Worm (Caenorhabditis elegans): ENCODE results near the gene slc-25A18.1.
A peak's percentile ranks its signal among the peaks of the same experiment; 100 is the strongest.

slc-25A18.1 gene

DNA sequence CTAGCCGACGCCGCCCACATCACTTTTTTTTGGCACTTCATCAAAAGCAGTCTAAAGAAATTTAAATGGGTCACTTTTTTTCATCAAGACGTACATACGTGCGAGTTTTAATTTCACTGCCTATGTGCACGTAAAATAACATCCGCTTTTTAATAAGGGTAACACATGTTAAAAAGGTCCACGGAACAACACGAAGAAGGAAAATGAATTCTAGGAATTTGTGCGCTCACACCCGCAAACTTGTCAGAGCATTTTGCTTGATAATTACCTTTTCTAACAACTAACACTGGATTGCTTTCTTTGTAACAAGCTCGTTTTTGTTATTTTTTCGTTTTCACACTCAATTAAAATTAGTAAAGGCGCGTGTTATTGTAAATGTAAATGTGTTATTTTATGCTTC is 5.0 kb upstream of the slc-25A18.1 start:
- TF ChIP-seq nhr-12 (tag; optimal IDR thresholded peaks at IDR 0.05) (no peak), ztf-4 (tag; optimal IDR thresholded peaks at IDR 0.05) (no peak), zag-1 (tag; optimal IDR thresholded peaks at IDR 0.05) (no peak), lsy-12 (tag; optimal IDR thresholded peaks at IDR 0.05) (no peak), fkh-10 (GFP tag; optimal IDR thresholded peaks at IDR 0.05) (no peak), aly-2 (tag; optimal IDR thresholded peaks at IDR 0.05) (no peak), tbx-2 (tag; optimal IDR thresholded peaks at IDR 0.05) (no peak), skn-1 (tag; optimal IDR thresholded peaks at IDR 0.05) (no peak), pqm-1 (tag; optimal IDR thresholded peaks at IDR 0.05) (no peak), nhr-43 (tag; optimal IDR thresholded peaks at IDR 0.05; ENCODE audit: poor library complexity, severe bottlenecking) (no peak), snpc-4 (tag; optimal IDR thresholded peaks at IDR 0.05) (no peak), nhr-67 (tag; optimal IDR thresholded peaks at IDR 0.05) (no peak), elt-1 (tag; optimal IDR thresholded peaks at IDR 0.05) (no peak), pha-4 (tag; optimal IDR thresholded peaks at IDR 0.05) (no peak), unc-39 (tag; optimal IDR thresholded peaks at IDR 0.05) (no peak), eor-1 (tag; optimal IDR thresholded peaks at IDR 0.05) (no peak), R02D3.7 (tag; optimal IDR thresholded peaks at IDR 0.05) (no peak), nhr-11 (tag; optimal IDR thresholded peaks at IDR 0.05) (no peak), egl-5 (tag; optimal IDR thresholded peaks at IDR 0.05) (no peak), nhr-23 (tag; optimal IDR thresholded peaks at IDR 0.05) (no peak)

DNA sequence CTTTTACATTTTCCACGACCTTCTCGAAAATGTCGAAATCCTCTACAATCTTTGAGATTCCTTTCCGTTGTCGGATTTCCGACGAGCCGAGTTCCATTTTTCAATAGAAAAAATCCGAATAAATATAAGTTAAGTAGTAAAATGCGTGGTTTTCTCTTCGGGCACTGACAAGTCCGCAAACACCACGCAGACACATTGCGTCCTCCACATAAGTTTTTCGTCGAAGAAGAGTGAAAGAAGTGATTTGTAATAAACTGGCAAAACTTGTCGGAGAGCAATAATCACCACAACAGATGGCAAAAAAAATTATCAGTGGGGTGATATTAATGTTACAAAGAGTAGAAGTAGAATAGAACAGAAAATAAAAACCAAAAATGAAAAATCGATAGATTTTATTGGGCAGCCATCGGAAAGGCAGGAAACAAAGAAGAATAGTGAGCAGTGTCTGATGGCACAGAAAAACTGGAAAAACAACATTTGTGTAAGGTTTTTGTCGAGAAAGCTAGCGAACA is 3.2 kb upstream of the slc-25A18.1 start, which contains the start of gene ergi-2:
Gene ergi-2 (minus strand): TSS at position 462 of the 512 bp plus-strand sequence.
- TF ChIP-seq hmg-11 (tag; optimal IDR thresholded peaks at IDR 0.05) (peak; percentile 16), nhr-28 (tag; optimal IDR thresholded peaks at IDR 0.05) (no peak), ceh-28 (tag; optimal IDR thresholded peaks at IDR 0.05) (no peak), pqm-1 (tag; optimal IDR thresholded peaks at IDR 0.05) (no peak), snpc-4 (tag; optimal IDR thresholded peaks at IDR 0.05) (peak; percentile 37), nhr-76 (tag; optimal IDR thresholded peaks at IDR 0.05) (no peak), eor-1 (tag; optimal IDR thresholded peaks at IDR 0.05) (no peak), nfya-1 (tag; optimal IDR thresholded peaks at IDR 0.05; ENCODE audit: insufficient read depth) (no peak), jun-1 (tag; optimal IDR thresholded peaks at IDR 0.05) (no peak), nhr-23 (tag; optimal IDR thresholded peaks at IDR 0.05) (no peak), egl-27 (tag; optimal IDR thresholded peaks at IDR 0.05) (no peak), pha-4 (tag; optimal IDR thresholded peaks at IDR 0.05) (no peak), ceh-9 (tag; optimal IDR thresholded peaks at IDR 0.05) (no peak), mml-1 (tag; optimal IDR thresholded peaks at IDR 0.05) (no peak), ceh-82 (tag; optimal IDR thresholded peaks at IDR 0.05) (no peak), egl-5 (tag; optimal IDR thresholded peaks at IDR 0.05) (peak; percentile 50), fkh-2 (tag; optimal IDR thresholded peaks at IDR 0.05) (no peak), elt-1 (tag; optimal IDR thresholded peaks at IDR 0.05) (no peak), elt-2 (tag; optimal IDR thresholded peaks at IDR 0.05) (peak; percentile 16)

- TF ChIP-seq elt-1 (tag; optimal IDR thresholded peaks at IDR 0.05) (no peak), nhr-12 (tag; optimal IDR thresholded peaks at IDR 0.05) (no peak), nhr-43 (tag; optimal IDR thresholded peaks at IDR 0.05; ENCODE audit: poor library complexity, severe bottlenecking) (no peak), nhr-23 (tag; optimal IDR thresholded peaks at IDR 0.05) (no peak), ztf-4 (tag; optimal IDR thresholded peaks at IDR 0.05) (no peak)
These were observed 4.6 kb downstream of the slc-25A18.1 start, which contains the start of gene cutl-3 for ce11 chrX:14999101-14999500. Gene cutl-3, minus strand, starts transcription at chrX:14999201.

DNA sequence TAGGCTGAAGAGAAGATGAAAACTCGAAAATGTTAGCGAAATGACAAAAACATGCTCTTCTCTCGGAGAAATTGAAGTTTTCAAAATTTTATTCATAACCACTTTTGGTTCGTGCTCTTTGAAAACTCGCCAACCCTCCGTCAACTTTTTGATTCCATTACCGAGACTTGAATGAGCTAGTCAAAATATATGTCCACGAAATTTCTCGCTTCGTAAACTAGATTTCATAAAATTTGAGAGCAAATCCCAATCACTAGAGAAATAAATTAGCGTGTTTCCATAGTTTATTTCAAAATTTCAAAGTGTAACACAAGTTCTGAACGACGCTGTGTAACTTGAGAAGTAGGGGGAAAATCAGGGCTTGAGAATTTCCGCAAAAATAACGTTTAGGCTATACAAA is 10.0 kb downstream of the slc-25A18.1 start:
- TF ChIP-seq fkh-10 (GFP tag; optimal IDR thresholded peaks at IDR 0.05) (no peak), ceh-82 (tag; optimal IDR thresholded peaks at IDR 0.05) (no peak)

- TF ChIP-seq hmg-11 (tag; optimal IDR thresholded peaks at IDR 0.05): no peak
- TF ChIP-seq nfya-1 (tag; optimal IDR thresholded peaks at IDR 0.05; ENCODE audit: insufficient read depth): no peak
- no peak for TF ChIP-seq lin-39 (tag; optimal IDR thresholded peaks at IDR 0.05)
- no peak for TF ChIP-seq pha-4 (tag; optimal IDR thresholded peaks at IDR 0.05)
- TF ChIP-seq nhr-77 (tag; optimal IDR thresholded peaks at IDR 0.05): no peak
- no peak for TF ChIP-seq nhr-25 (tag; optimal IDR thresholded peaks at IDR 0.05)
- TF ChIP-seq nhr-67 (tag; optimal IDR thresholded peaks at IDR 0.05): no peak
- no peak for TF ChIP-seq nhr-43 (tag; optimal IDR thresholded peaks at IDR 0.05; ENCODE audit: poor library complexity, severe bottlenecking)
- TF ChIP-seq zag-1 (tag; optimal IDR thresholded peaks at IDR 0.05): no peak
- no peak for TF ChIP-seq snpc-4 (tag; optimal IDR thresholded peaks at IDR 0.05)
- no peak for TF ChIP-seq eor-1 (tag; optimal IDR thresholded peaks at IDR 0.05)
- no peak for TF ChIP-seq egl-5 (tag; optimal IDR thresholded peaks at IDR 0.05)
- no peak for TF ChIP-seq elt-3 (tag; optimal IDR thresholded peaks at IDR 0.05)
- TF ChIP-seq sea-2 (GFP tag; optimal IDR thresholded peaks at IDR 0.05): no peak
- TF ChIP-seq nhr-12 (tag; optimal IDR thresholded peaks at IDR 0.05): no peak
These were observed 12.5 kb downstream of the slc-25A18.1 start, which contains the start of gene iglr-1 for ce11 chrX:14991280-14991679. Gene iglr-1, minus strand, starts transcription at chrX:14991380.

Data from whole organism, L3 larva.